Fruit fly (Drosophila melanogaster): ENCODE results near the gene CG18581.

- TF ChIP-seq EcR (GFP tag; optimal IDR thresholded peaks at IDR 0.05) (no peak), CG12605 (GFP tag; IDR thresholded peaks at IDR 0.05) (no peak)
Observed at dm6 chr3L:15034061-15034713, 15.8 kb downstream of the CG18581 start.
